Comparison of ENCODE assay signal across 1 fruit fly cellular context in genomic region chr3R:12350497-12350896, dm6.
A peak's percentile ranks its signal among the peaks of the same experiment; 100 is the strongest.
TF ChIP-seq lines count a peak whose summit lies in the region.

Gene CG10038, minus strand, starts transcription at chr3R:12350644.

TF ChIP-seq in whole organism, embryonic, 481 proteins besides CTCF, POLR2A, EP300 and RAD21 (continued from another document and continues in another):
- peak; percentile 100 for TF ChIP-seq MBD-R2 (GFP tag; IDR thresholded peaks at IDR 0.05; lab: Robert Waterston, UW)
- TF ChIP-seq sens (GFP tag; lab: Kevin White, UChicago) = peak; percentile 77
- peak; percentile 15 for TF ChIP-seq Side (GFP tag; optimal IDR thresholded peaks at IDR 0.05; lab: Kevin White, UChicago)
- TF ChIP-seq HLHmδ (GFP tag; optimal IDR thresholded peaks at IDR 0.05; lab: Kevin White, UChicago) = no peak
- no peak for TF ChIP-seq Bteb2 (GFP tag; optimal IDR thresholded peaks at IDR 0.05; lab: Kevin White, UChicago)
- peak; percentile 91 for TF ChIP-seq HLH4C (GFP tag; IDR thresholded peaks at IDR 0.05; lab: Robert Waterston, UW; ENCODE audit: partially characterized antibody)
- TF ChIP-seq cwo (GFP tag; optimal IDR thresholded peaks at IDR 0.05; lab: Kevin White, UChicago) = no peak
- peak; percentile 62; the same call in 2 of the 4 replicates for TF ChIP-seq Gug (GFP tag; IDR thresholded peaks at IDR 0.05; lab: Robert Waterston, UW)
- TF ChIP-seq Vsx1 (GFP tag; optimal IDR thresholded peaks at IDR 0.05; lab: Kevin White, UChicago) = no peak
- TF ChIP-seq abd-A (tag; optimal IDR thresholded peaks at IDR 0.05; lab: Kevin White, UChicago) = no peak
- peak; percentile 31 for TF ChIP-seq wek (GFP tag; optimal IDR thresholded peaks at IDR 0.05; lab: Kevin White, UChicago)
- peak; percentile 92 for TF ChIP-seq chinmo (GFP tag; IDR thresholded peaks at IDR 0.05; lab: Robert Waterston, UW; ENCODE audit: partially characterized antibody)
- peak; percentile 62 for TF ChIP-seq CG12659 (GFP tag; optimal IDR thresholded peaks at IDR 0.05; lab: Kevin White, UChicago)
- no peak for TF ChIP-seq MTF-1 (GFP tag; optimal IDR thresholded peaks at IDR 0.05; lab: Kevin White, UChicago; ENCODE audit: borderline replicate concordance)
- TF ChIP-seq CG4707 (GFP tag; optimal IDR thresholded peaks at IDR 0.05; lab: Kevin White, UChicago) = no peak
- TF ChIP-seq ATbp (GFP tag; optimal IDR thresholded peaks at IDR 0.05; lab: Kevin White, UChicago) = no peak
- no peak for TF ChIP-seq cas (GFP tag; IDR thresholded peaks at IDR 0.05; lab: Robert Waterston, UW)
- peak; percentile 92 for TF ChIP-seq CG34224 (GFP tag; IDR thresholded peaks at IDR 0.05; lab: Robert Waterston, UW; ENCODE audit: partially characterized antibody)
- no peak for TF ChIP-seq crol (GFP tag; IDR thresholded peaks at IDR 0.05; lab: Robert Waterston, UW)
- TF ChIP-seq trh (GFP tag; optimal IDR thresholded peaks at IDR 0.05; lab: Kevin White, UChicago) = no peak
- TF ChIP-seq az2 (GFP tag; optimal IDR thresholded peaks at IDR 0.05; lab: Kevin White, UChicago) = peak; percentile 41
- peak; percentile 25; the same call in 1 of the 2 replicates for TF ChIP-seq Adf1 (GFP tag; IDR thresholded peaks at IDR 0.05; lab: Robert Waterston, UW)
- TF ChIP-seq Fer3 (tag; optimal IDR thresholded peaks at IDR 0.05; lab: Kevin White, UChicago) = peak; percentile 11
- peak; percentile 61 for TF ChIP-seq CG11504 (tag; optimal IDR thresholded peaks at IDR 0.05; lab: Kevin White, UChicago)
- no peak for TF ChIP-seq CG15696 (tag; optimal IDR thresholded peaks at IDR 0.05; lab: Kevin White, UChicago)
- TF ChIP-seq Atf3 (GFP tag; optimal IDR thresholded peaks at IDR 0.05; lab: Kevin White, UChicago) = no peak
- TF ChIP-seq tio (GFP tag; optimal IDR thresholded peaks at IDR 0.05; lab: Kevin White, UChicago) = no peak
- TF ChIP-seq CG17568 (GFP tag; optimal IDR thresholded peaks at IDR 0.05; lab: Kevin White, UChicago) = no peak
- no peak for TF ChIP-seq wor (GFP tag; IDR thresholded peaks at IDR 0.05; lab: Robert Waterston, UW)
- TF ChIP-seq Elba2 (GFP tag; optimal IDR thresholded peaks at IDR 0.05; lab: Kevin White, UChicago) = no peak
- no peak for TF ChIP-seq CG6175 (GFP tag; IDR thresholded peaks at IDR 0.05; lab: Robert Waterston, UW)
- no peak for TF ChIP-seq fd102C (GFP tag; optimal IDR thresholded peaks at IDR 0.05; lab: Kevin White, UChicago)
- TF ChIP-seq bsh (GFP tag; optimal IDR thresholded peaks at IDR 0.05; lab: Kevin White, UChicago) = peak in 1 of 2 experiments; percentile 31
- no peak for TF ChIP-seq CG10543 (GFP tag; optimal IDR thresholded peaks at IDR 0.05; lab: Kevin White, UChicago)
- peak; percentile 80; the same call in 2 of the 3 replicates for TF ChIP-seq mld (GFP tag; IDR thresholded peaks at IDR 0.05; lab: Robert Waterston, UW; ENCODE audit: partially characterized antibody)
- TF ChIP-seq zf30C (GFP tag; optimal IDR thresholded peaks at IDR 0.05; lab: Kevin White, UChicago) = peak; percentile 24
- peak; percentile 97 for TF ChIP-seq CG6791 (GFP tag; IDR thresholded peaks at IDR 0.05; lab: Robert Waterston, UW; ENCODE audit: partially characterized antibody)
- no peak for TF ChIP-seq CG7786 (GFP tag; optimal IDR thresholded peaks at IDR 0.05; lab: Kevin White, UChicago)
- no peak for TF ChIP-seq Optix (GFP tag; IDR thresholded peaks at IDR 0.05; lab: Robert Waterston, UW)
- TF ChIP-seq hth (optimal IDR thresholded peaks at IDR 0.05; lab: Kevin White, UChicago) = no peak
- TF ChIP-seq CG9215 (GFP tag; IDR thresholded peaks at IDR 0.05; lab: Robert Waterston, UW) = no peak
- TF ChIP-seq CG5245 (GFP tag; optimal IDR thresholded peaks at IDR 0.05; lab: Kevin White, UChicago) = peak; percentile 10
- no peak for TF ChIP-seq slou (GFP tag; optimal IDR thresholded peaks at IDR 0.05; lab: Kevin White, UChicago)
- no peak for TF ChIP-seq CG4328 (GFP tag; optimal IDR thresholded peaks at IDR 0.05; lab: Kevin White, UChicago)
- TF ChIP-seq sim (GFP tag; IDR thresholded peaks at IDR 0.05; lab: Robert Waterston, UW) = no peak
- TF ChIP-seq C15 (GFP tag; IDR thresholded peaks at IDR 0.05; lab: Robert Waterston, UW) = no peak
- no peak for TF ChIP-seq grn (GFP tag; optimal IDR thresholded peaks at IDR 0.05; lab: Kevin White, UChicago)
- TF ChIP-seq esg (GFP tag; conservative IDR thresholded peaks at IDR 0.05; lab: Robert Waterston, UW) = no peak
- TF ChIP-seq al (GFP tag; IDR thresholded peaks at IDR 0.05; lab: Robert Waterston, UW) = peak; percentile 21; the same call in 1 of the 2 replicates
- TF ChIP-seq CG12071 (GFP tag; optimal IDR thresholded peaks at IDR 0.05; lab: Kevin White, UChicago) = no peak
- TF ChIP-seq yki (optimal IDR thresholded peaks at IDR 0.05; lab: Kevin White, UChicago) = no peak
- peak; percentile 95 for TF ChIP-seq bbx (GFP tag; IDR thresholded peaks at IDR 0.05; lab: Robert Waterston, UW; ENCODE audit: partially characterized antibody)
- TF ChIP-seq fd3F (GFP tag; optimal IDR thresholded peaks at IDR 0.05; lab: Kevin White, UChicago) = no peak
- TF ChIP-seq PHDP (tag; optimal IDR thresholded peaks at IDR 0.05; lab: Kevin White, UChicago) = peak; percentile 41
- no peak for TF ChIP-seq rib (GFP tag; IDR thresholded peaks at IDR 0.05; lab: Robert Waterston, UW)
- peak; percentile 97 for TF ChIP-seq CG42726 (GFP tag; IDR thresholded peaks at IDR 0.05; lab: Robert Waterston, UW; ENCODE audit: partially characterized antibody)
- no peak for TF ChIP-seq dan (GFP tag; IDR thresholded peaks at IDR 0.05; lab: Robert Waterston, UW)
- TF ChIP-seq CG33213 (GFP tag; optimal IDR thresholded peaks at IDR 0.05; lab: Kevin White, UChicago) = peak; percentile 67
- no peak for TF ChIP-seq CG7745 (tag; optimal IDR thresholded peaks at IDR 0.05; lab: Kevin White, UChicago)
- peak; percentile 29 to 58 for TF ChIP-seq dpn (GFP tag; optimal IDR thresholded peaks at IDR 0.05; lab: Kevin White, UChicago)
- peak; percentile 89 for TF ChIP-seq nerfin-2 (GFP tag; IDR thresholded peaks at IDR 0.05; lab: Robert Waterston, UW; ENCODE audit: partially characterized antibody)
- no peak for TF ChIP-seq CG7987 (GFP tag; optimal IDR thresholded peaks at IDR 0.05; lab: Kevin White, UChicago)
- no peak for TF ChIP-seq Doc2 (GFP tag; IDR thresholded peaks at IDR 0.05; lab: Robert Waterston, UW)
- peak; percentile 74 for TF ChIP-seq Lhr (GFP tag; optimal IDR thresholded peaks at IDR 0.05; lab: Kevin White, UChicago)
- no peak for TF ChIP-seq H2.0 (GFP tag; IDR thresholded peaks at IDR 0.05; lab: Robert Waterston, UW)
- TF ChIP-seq pan (optimal IDR thresholded peaks at IDR 0.05; lab: Kevin White, UChicago) = no peak
- no peak for TF ChIP-seq pan (GFP tag; optimal IDR thresholded peaks at IDR 0.05 in 1 of 2, IDR thresholded peaks at IDR 0.05 in 1 of 2)
- TF ChIP-seq CG10654 (GFP tag; optimal IDR thresholded peaks at IDR 0.05; lab: Kevin White, UChicago) = peak; percentile 3
- TF ChIP-seq slp2 (GFP tag; optimal IDR thresholded peaks at IDR 0.05; lab: Kevin White, UChicago) = peak; percentile 1
- peak; percentile 61 for TF ChIP-seq CG2712 (tag; optimal IDR thresholded peaks at IDR 0.05; lab: Kevin White, UChicago)
- TF ChIP-seq btn (GFP tag; optimal IDR thresholded peaks at IDR 0.05; lab: Kevin White, UChicago) = no peak
- TF ChIP-seq CG34422 (GFP tag; IDR thresholded peaks at IDR 0.05; lab: Robert Waterston, UW) = peak; percentile 60; the same call in 2 of the 3 replicates
- TF ChIP-seq CG43689 (GFP tag; IDR thresholded peaks at IDR 0.05; lab: Robert Waterston, UW) = no peak
- TF ChIP-seq Hsf (GFP tag; optimal IDR thresholded peaks at IDR 0.05; lab: Kevin White, UChicago) = peak; percentile 44
- TF ChIP-seq org-1 (GFP tag; optimal IDR thresholded peaks at IDR 0.05; lab: Kevin White, UChicago) = no peak
- TF ChIP-seq CG1832 (GFP tag; optimal IDR thresholded peaks at IDR 0.05; lab: Kevin White, UChicago) = no peak
- TF ChIP-seq so (GFP tag; IDR thresholded peaks at IDR 0.05; lab: Robert Waterston, UW) = no peak
- TF ChIP-seq BtbVII (GFP tag; optimal IDR thresholded peaks at IDR 0.05; lab: Kevin White, UChicago) = no peak
- peak; percentile 59 for TF ChIP-seq Dp (GFP tag; optimal IDR thresholded peaks at IDR 0.05; lab: Kevin White, UChicago)
- TF ChIP-seq H15 (GFP tag; IDR thresholded peaks at IDR 0.05; lab: Robert Waterston, UW) = peak; percentile 42; the same call in 1 of the 3 replicates
- TF ChIP-seq Poxn (GFP tag; IDR thresholded peaks at IDR 0.05; lab: Robert Waterston, UW) = no peak
- TF ChIP-seq CG2678 (tag; optimal IDR thresholded peaks at IDR 0.05; lab: Kevin White, UChicago) = no peak
- peak; percentile 30 for TF ChIP-seq Sin3A (optimal IDR thresholded peaks at IDR 0.05; lab: Kevin White, UChicago)
- TF ChIP-seq dmrt99B (tag; optimal IDR thresholded peaks at IDR 0.05; lab: Kevin White, UChicago) = no peak
- TF ChIP-seq CG11247 (GFP tag; IDR thresholded peaks at IDR 0.05; lab: Robert Waterston, UW) = peak; percentile 22; the same call in 1 of the 2 replicates
- TF ChIP-seq Spps (tag; optimal IDR thresholded peaks at IDR 0.05; lab: Kevin White, UChicago) = no peak
- TF ChIP-seq pfk (GFP tag; optimal IDR thresholded peaks at IDR 0.05; lab: Kevin White, UChicago) = no peak
- TF ChIP-seq CG18476 (GFP tag; optimal IDR thresholded peaks at IDR 0.05; lab: Kevin White, UChicago) = no peak
- TF ChIP-seq Hr51 (GFP tag; optimal IDR thresholded peaks at IDR 0.05; lab: Kevin White, UChicago) = peak; percentile 43 to 53
- TF ChIP-seq Dip3 (GFP tag; optimal IDR thresholded peaks at IDR 0.05; lab: Kevin White, UChicago) = peak; percentile 6
- TF ChIP-seq CG16813 (GFP tag; IDR thresholded peaks at IDR 0.05; lab: Robert Waterston, UW; ENCODE audit: partially characterized antibody) = peak; percentile 93
- no peak for TF ChIP-seq insv (GFP tag; optimal IDR thresholded peaks at IDR 0.05; lab: Kevin White, UChicago)
- no peak for TF ChIP-seq NK7.1 (GFP tag; optimal IDR thresholded peaks at IDR 0.05; lab: Kevin White, UChicago)
- peak; percentile 10 for TF ChIP-seq MESR4 (GFP tag; optimal IDR thresholded peaks at IDR 0.05; lab: Kevin White, UChicago)
- TF ChIP-seq unc-4 (GFP tag; IDR thresholded peaks at IDR 0.05; lab: Robert Waterston, UW; ENCODE audit: partially characterized antibody) = peak; percentile 94
- TF ChIP-seq CG11723 (GFP tag; optimal IDR thresholded peaks at IDR 0.05; lab: Kevin White, UChicago) = no peak
- no peak for TF ChIP-seq ken (GFP tag; IDR thresholded peaks at IDR 0.05; lab: Robert Waterston, UW)
- TF ChIP-seq Kr (GFP tag; optimal IDR thresholded peaks at IDR 0.05; lab: Kevin White, UChicago) = no peak
- no peak for TF ChIP-seq CG9609 (GFP tag; optimal IDR thresholded peaks at IDR 0.05; lab: Kevin White, UChicago)
- peak; percentile 21 for TF ChIP-seq CG12942 (GFP tag; optimal IDR thresholded peaks at IDR 0.05; lab: Kevin White, UChicago)
- TF ChIP-seq CG6254 (GFP tag; optimal IDR thresholded peaks at IDR 0.05; lab: Kevin White, UChicago) = no peak
- TF ChIP-seq Mad (GFP tag; optimal IDR thresholded peaks at IDR 0.05; lab: Kevin White, UChicago) = peak; percentile 36
- TF ChIP-seq CG32767 (GFP tag; IDR thresholded peaks at IDR 0.05; lab: Robert Waterston, UW) = no peak
- peak; percentile 87 for TF ChIP-seq stwl (tag; optimal IDR thresholded peaks at IDR 0.05; lab: Kevin White, UChicago)
- TF ChIP-seq gfzf (GFP tag; optimal IDR thresholded peaks at IDR 0.05; lab: Kevin White, UChicago) = peak; percentile 44
- TF ChIP-seq unpg (GFP tag; optimal IDR thresholded peaks at IDR 0.05; lab: Kevin White, UChicago) = peak; percentile 15
- no peak for TF ChIP-seq gsb-n (tag; optimal IDR thresholded peaks at IDR 0.05; lab: Kevin White, UChicago)
- TF ChIP-seq CG8765 (GFP tag; IDR thresholded peaks at IDR 0.05; lab: Robert Waterston, UW) = no peak; the same call in 1 of the 2 replicates
- TF ChIP-seq CG18599 (GFP tag; optimal IDR thresholded peaks at IDR 0.05; lab: Kevin White, UChicago) = no peak
- no peak for TF ChIP-seq Asciz (GFP tag; optimal IDR thresholded peaks at IDR 0.05; lab: Kevin White, UChicago)
- no peak for TF ChIP-seq bigmax (GFP tag; optimal IDR thresholded peaks at IDR 0.05; lab: Kevin White, UChicago)
- no peak for TF ChIP-seq CG31365 (tag; optimal IDR thresholded peaks at IDR 0.05; lab: Kevin White, UChicago)
- TF ChIP-seq CG8359 (GFP tag; optimal IDR thresholded peaks at IDR 0.05; lab: Kevin White, UChicago; ENCODE audit: borderline replicate concordance) = no peak
- peak; percentile 52 for TF ChIP-seq CG1647 (GFP tag; optimal IDR thresholded peaks at IDR 0.05; lab: Kevin White, UChicago)
- no peak for TF ChIP-seq vfl (GFP tag; optimal IDR thresholded peaks at IDR 0.05; lab: Kevin White, UChicago)
- no peak for TF ChIP-seq gro (GFP tag; optimal IDR thresholded peaks at IDR 0.05; lab: Kevin White, UChicago)
- TF ChIP-seq CG32772 (GFP tag; IDR thresholded peaks at IDR 0.05; lab: Robert Waterston, UW) = no peak
- TF ChIP-seq CG9876 (GFP tag; optimal IDR thresholded peaks at IDR 0.05; lab: Kevin White, UChicago) = peak; percentile 14
- no peak for TF ChIP-seq sr (GFP tag; IDR thresholded peaks at IDR 0.05; lab: Robert Waterston, UW)
- TF ChIP-seq CG4820 (GFP tag; optimal IDR thresholded peaks at IDR 0.05; lab: Kevin White, UChicago) = no peak
- TF ChIP-seq sima (GFP tag; optimal IDR thresholded peaks at IDR 0.05; lab: Kevin White, UChicago) = no peak
- no peak for TF ChIP-seq ap (GFP tag; IDR thresholded peaks at IDR 0.05; lab: Robert Waterston, UW)
- peak; percentile 31; the same call in 1 of the 3 replicates for TF ChIP-seq Aef1 (GFP tag; IDR thresholded peaks at IDR 0.05; lab: Robert Waterston, UW)
- no peak for TF ChIP-seq stc (GFP tag; IDR thresholded peaks at IDR 0.05; lab: Robert Waterston, UW)
- TF ChIP-seq Doc3 (GFP tag; IDR thresholded peaks at IDR 0.05; lab: Robert Waterston, UW; ENCODE audit: partially characterized antibody) = peak; percentile 91
- no peak for TF ChIP-seq shn (GFP tag; optimal IDR thresholded peaks at IDR 0.05; lab: Kevin White, UChicago)
- no peak for TF ChIP-seq cg (GFP tag; optimal IDR thresholded peaks at IDR 0.05; lab: Kevin White, UChicago)
- TF ChIP-seq dmrt11E (tag; optimal IDR thresholded peaks at IDR 0.05; lab: Kevin White, UChicago) = no peak
- no peak for TF ChIP-seq tgo (GFP tag; IDR thresholded peaks at IDR 0.05; lab: Robert Waterston, UW)
- TF ChIP-seq CG7928 (GFP tag; optimal IDR thresholded peaks at IDR 0.05; lab: Kevin White, UChicago) = peak; percentile 47
- no peak for TF ChIP-seq CG3065 (GFP tag; optimal IDR thresholded peaks at IDR 0.05; lab: Kevin White, UChicago)
- TF ChIP-seq CoRest (tag; optimal IDR thresholded peaks at IDR 0.05; lab: Kevin White, UChicago) = peak; percentile 78
- TF ChIP-seq salm (tag; optimal IDR thresholded peaks at IDR 0.05; lab: Kevin White, UChicago) = no peak
- no peak for TF ChIP-seq Nf-YA (GFP tag; IDR thresholded peaks at IDR 0.05; lab: Robert Waterston, UW)
